Worm (Caenorhabditis elegans) whole organism, L3 larva: Measurements from ENCODE around the gene T23F11.4.
A peak's percentile ranks its signal among the peaks of the same experiment; 100 is the strongest.

Experiments used
- aly-2 ChIP-seq: fragments of 150-350 bp; optimal IDR thresholded peaks from 2 replicates; lab custom pipeline; 2014; ENCODE audit warnings: missing biosample characterization, missing genetic modification characterization
- ama-1 ChIP-seq: fragments of 150-350 bp; optimal IDR thresholded peaks from 2 replicates; lab custom pipeline; 2018
- ceh-9 ChIP-seq: sonication (generic microtip); optimal IDR thresholded peaks from 2 replicates; lab custom pipeline; 2018; ENCODE audit warnings: missing biosample characterization, missing genetic modification characterization
- fkh-10 ChIP-seq: sonication (generic microtip); optimal IDR thresholded peaks from 2 replicates; lab custom pipeline; 2017; ENCODE audit warnings: missing biosample characterization, missing genetic modification reagents, missing genetic modification characterization
- nhr-11 ChIP-seq: fragments of 150-350 bp; optimal IDR thresholded peaks from 2 replicates; lab custom pipeline; 2014; ENCODE audit warnings: missing biosample characterization, missing genetic modification characterization
- nhr-76 ChIP-seq: fragments of 150-350 bp; sonication (generic microtip); optimal IDR thresholded peaks from 5 replicates; lab custom pipeline; 2014; ENCODE audit warnings: missing biosample characterization, missing genetic modification characterization
- pha-4 ChIP-seq: fragments of 150-350 bp; optimal IDR thresholded peaks from 2 replicates; lab custom pipeline; 2014; ENCODE audit warnings: missing biosample characterization, missing genetic modification reagents, missing genetic modification characterization
- skn-1 ChIP-seq: fragments of 150-350 bp; optimal IDR thresholded peaks from 2 replicates; lab custom pipeline; 2014; ENCODE audit warnings: missing biosample characterization, missing genetic modification characterization
- tbx-2 ChIP-seq: sonication (generic microtip); optimal IDR thresholded peaks from 2 replicates; lab custom pipeline; 2016; ENCODE audit warnings: mild to moderate bottlenecking, missing genetic modification characterization, missing compliant biosample characterization
- unc-62 ChIP-seq: fragments of 150-350 bp; sonication (generic microtip); optimal IDR thresholded peaks from 4 replicates; lab custom pipeline; 2014; ENCODE audit warnings: missing biosample characterization, missing genetic modification reagents, missing genetic modification characterization
- zag-1 ChIP-seq: fragments of 150-350 bp; optimal IDR thresholded peaks from 2 replicates; lab custom pipeline; 2014; ENCODE audit warnings: missing biosample characterization, missing genetic modification characterization
- ztf-4 ChIP-seq: fragments of 150-350 bp; optimal IDR thresholded peaks from 2 replicates; lab custom pipeline; 2014; ENCODE audit warnings: missing biosample characterization, missing genetic modification characterization

- TF ChIP-seq ama-1 (lab: Kevin White, UChicago) (no peak), unc-62 (GFP tag; lab: Kevin White, UChicago) (no peak), nhr-76 (no peak), aly-2 (tag; lab: Kevin White, UChicago) (no peak), pha-4 (tag; lab: Kevin White, UChicago) (peak; percentile 66), fkh-10 (GFP tag; lab: Kevin White, UChicago) (no peak), skn-1 (tag; lab: Kevin White, UChicago) (no peak), tbx-2 (tag; lab: Kevin White, UChicago) (no peak), ceh-9 (tag; lab: Kevin White, UChicago) (no peak), zag-1 (tag; lab: Kevin White, UChicago) (no peak), nhr-11 (tag; lab: Kevin White, UChicago) (no peak), ztf-4 (no peak)
Measured at ce11 chrIII:4668073-4668472, 2.9 kb upstream of the T23F11.4 start.
